Fruit fly (Drosophila melanogaster) whole organism, adult: ENCODE results near the gene Actbeta.

Experiments used
- CG14711 ChIP-seq: fragments of 200-800 bp; sonication (Bioruptor generic); optimal IDR thresholded peaks from 2 replicates; lab custom pipeline; 2018; ENCODE audit warnings: missing biosample characterization, mild to moderate bottlenecking, missing genetic modification characterization, moderate library complexity
- CG5204 ChIP-seq: fragments of 200-800 bp; sonication (Bioruptor generic); optimal IDR thresholded peaks from 2 replicates; lab custom pipeline; 2016; ENCODE audit warnings: missing biosample characterization, missing genetic modification characterization
- CG7101 ChIP-seq: fragments of 200-800 bp; sonication (Bioruptor generic); optimal IDR thresholded peaks from 2 replicates; lab custom pipeline; 2018; ENCODE audit warnings: missing biosample characterization, mild to moderate bottlenecking, missing genetic modification characterization, moderate library complexity
- Clk ChIP-seq: fragments of 200-800 bp; sonication (Bioruptor generic); optimal IDR thresholded peaks from 2 replicates; lab custom pipeline; 2017; ENCODE audit warnings: missing biosample characterization, missing genetic modification characterization
- Hr96 ChIP-seq: fragments of 200-800 bp; sonication (Bioruptor generic); optimal IDR thresholded peaks from 2 replicates; lab custom pipeline; 2016; ENCODE audit warnings: missing biosample characterization, missing genetic modification characterization
- Mnt ChIP-seq: fragments of 200-800 bp; sonication (Bioruptor generic); optimal IDR thresholded peaks from 2 replicates; lab custom pipeline; 2016; ENCODE audit warnings: missing biosample characterization, mild to moderate bottlenecking, missing genetic modification characterization
- cic ChIP-seq: fragments of 200-800 bp; sonication (Bioruptor generic); optimal IDR thresholded peaks from 2 replicates; lab custom pipeline; 2017; ENCODE audit warnings: missing biosample characterization, mild to moderate bottlenecking, missing genetic modification characterization, moderate library complexity
- cnc ChIP-seq, 2 experiments: fragments of >200 bp; optimal IDR thresholded peaks; 2 replicates each; lab custom pipeline; 2017
- kay ChIP-seq: fragments of 200-800 bp; sonication (Bioruptor generic); peaks from one replicate; lab custom pipeline; 2016; ENCODE audit warnings: missing biosample characterization, missing genetic modification characterization, borderline replicate concordance
- toe ChIP-seq: fragments of 200-800 bp; sonication (Bioruptor generic); optimal IDR thresholded peaks from 2 replicates; lab custom pipeline; 2016; ENCODE audit warnings: missing biosample characterization, missing genetic modification characterization

- TF ChIP-seq Mnt (GFP tag; lab: Kevin White, UChicago) = no peak
- no peak for TF ChIP-seq Clk (GFP tag; lab: Kevin White, UChicago)
- no peak for TF ChIP-seq cic (GFP tag; lab: Kevin White, UChicago)
- no peak for TF ChIP-seq cnc (optimal IDR thresholded peaks at IDR 0.05; lab: Kevin White, UChicago)
- no peak for TF ChIP-seq CG14711 (tag; lab: Kevin White, UChicago)
- no peak for TF ChIP-seq CG5204 (GFP tag; lab: Kevin White, UChicago)
- TF ChIP-seq kay (GFP tag; lab: Kevin White, UChicago) = no peak
- no peak for TF ChIP-seq Hr96 (GFP tag; lab: Kevin White, UChicago)
- no peak for TF ChIP-seq CG7101 (tag; lab: Kevin White, UChicago)
- TF ChIP-seq toe (GFP tag; lab: Kevin White, UChicago) = no peak
Measured at dm6 chr4:1097608-1098262, 13.1 kb upstream of the Actbeta start.
